Worm (Caenorhabditis elegans): ENCODE results near the gene F49E2.5.

F49E2.5 gene

DNA sequence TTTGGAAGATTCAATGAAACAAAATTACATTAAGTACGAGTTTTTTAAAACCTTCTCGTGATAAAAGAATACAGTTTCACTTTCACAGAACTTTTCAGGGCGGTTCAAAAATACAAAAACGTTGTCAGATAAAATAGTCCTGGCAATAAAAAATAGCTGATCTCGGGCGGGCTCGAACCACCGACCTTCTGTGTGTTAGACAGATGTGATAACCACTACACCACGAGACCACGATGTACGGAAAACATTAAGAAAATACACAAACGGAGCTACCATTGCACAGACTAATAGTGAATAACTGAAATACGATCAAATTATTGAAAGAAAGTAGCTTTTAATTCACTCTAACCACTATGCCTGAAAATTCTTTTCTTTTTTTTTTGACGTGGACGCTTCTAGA is 17.5 kb downstream of the F49E2.5 start (continued):
- TF ChIP-seq F49E8.2 (tag; optimal IDR thresholded peaks at IDR 0.05; ENCODE audit: borderline replicate concordance) (no peak), nhr-25 (tag; optimal IDR thresholded peaks at IDR 0.05; ENCODE audit: borderline replicate concordance, insufficient read depth) (no peak), Y48G9A.11 (GFP tag; IDR thresholded peaks at IDR 0.05) (0 out of 2 replicates have a peak, but pooled peaks have one; percentile 14), spr-3 (GFP tag; optimal IDR thresholded peaks at IDR 0.05) (no peak), hlh-30 (tag; optimal IDR thresholded peaks at IDR 0.05; ENCODE audit: insufficient read depth) (peak; percentile 48), zag-1 (tag; optimal IDR thresholded peaks at IDR 0.05) (no peak), aha-1 (tag) (no peak), ctbp-1 (GFP tag; IDR thresholded peaks at IDR 0.05) (peak; percentile 38; the same call in 1 of the 2 replicates), vab-7 (GFP tag; IDR thresholded peaks at IDR 0.05) (peak; percentile 80), snpc-4 (tag; optimal IDR thresholded peaks at IDR 0.05) (no peak), tra-1 (GFP tag; IDR thresholded peaks at IDR 0.05) (peak; percentile 74), daf-8 (GFP tag; IDR thresholded peaks at IDR 0.05) (no peak), lin-15B (tag; optimal IDR thresholded peaks at IDR 0.05) (no peak), ZK546.5 (tag; optimal IDR thresholded peaks at IDR 0.05) (no peak), unc-39 (tag; optimal IDR thresholded peaks at IDR 0.05) (no peak), nhr-102 (tag; optimal IDR thresholded peaks at IDR 0.05) (peak; percentile 11)

DNA sequence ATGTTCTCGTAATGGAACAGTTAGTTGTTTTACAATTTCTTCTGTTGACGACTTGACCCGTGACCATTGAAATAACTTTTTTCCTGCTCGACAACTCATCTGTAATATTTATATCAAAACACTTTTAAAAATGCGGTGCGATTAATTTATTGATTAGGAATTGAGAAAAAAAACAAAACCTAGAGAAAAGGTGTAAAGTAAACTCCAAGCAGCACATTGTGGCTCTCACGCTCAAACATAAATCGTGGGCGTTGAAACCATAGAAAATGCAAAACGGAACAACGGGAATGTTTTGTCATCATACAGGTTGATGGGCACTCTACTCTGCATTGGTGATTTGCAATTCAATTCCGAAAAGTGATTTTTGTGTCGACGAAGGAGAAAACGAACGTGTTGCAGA is 22.4 kb downstream of the F49E2.5 start, which contains the start of gene moc-5:
Gene moc-5 (minus strand): TSS at position 101 of the 400 bp plus-strand sequence.
- no peak for TF ChIP-seq lin-1 (GFP tag; IDR thresholded peaks at IDR 0.05)
- TF ChIP-seq egl-43 (GFP tag; IDR thresholded peaks at IDR 0.05), result no peak

DNA sequence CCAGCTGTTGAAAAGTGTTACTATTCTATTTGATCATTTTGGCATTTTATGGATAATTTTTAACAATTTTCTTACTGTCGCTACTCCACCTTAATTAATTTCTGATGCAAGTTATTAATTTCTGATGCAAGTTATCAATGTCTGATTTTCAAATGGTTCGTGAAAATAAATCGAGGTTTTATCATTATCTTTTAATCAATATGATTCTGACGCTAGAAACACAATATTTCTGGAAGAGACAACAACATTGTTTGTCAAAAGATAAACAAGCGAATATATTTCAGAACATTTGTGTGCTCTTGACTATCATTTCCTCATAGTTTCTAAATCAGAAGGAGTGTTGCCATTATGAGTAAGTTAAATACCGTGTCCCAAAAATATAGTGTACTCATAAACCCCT is 23.0 kb downstream of the F49E2.5 start, which contains the start of gene F49E2.2:
Gene F49E2.2 (plus strand): TSS at position 301 of the 400 bp plus-strand sequence.
- TF ChIP-seq jun-1 (tag; optimal IDR thresholded peaks at IDR 0.05), result no peak
- no peak for TF ChIP-seq php-3 (GFP tag; IDR thresholded peaks at IDR 0.05)
- no peak for TF ChIP-seq Y48G9A.11 (GFP tag; IDR thresholded peaks at IDR 0.05)
- no peak for TF ChIP-seq lin-13 (GFP tag; optimal IDR thresholded peaks at IDR 0.05)
- no peak for TF ChIP-seq rbr-2 (tag; optimal IDR thresholded peaks at IDR 0.05)
- no peak for TF ChIP-seq ztf-11 (tag; optimal IDR thresholded peaks at IDR 0.05)
- TF ChIP-seq F44E2.7 (GFP tag; IDR thresholded peaks at IDR 0.05), result no peak
- TF ChIP-seq ceh-82 (tag; optimal IDR thresholded peaks at IDR 0.05), result no peak
- no peak for TF ChIP-seq nhr-237 (tag; optimal IDR thresholded peaks at IDR 0.05)
- no peak for TF ChIP-seq F37D6.2 (tag; optimal IDR thresholded peaks at IDR 0.05)
- no peak for TF ChIP-seq hlh-11 (tag; optimal IDR thresholded peaks at IDR 0.05)
- TF ChIP-seq nhr-48 (tag; optimal IDR thresholded peaks at IDR 0.05), result no peak
- TF ChIP-seq Y105C5A.15 (GFP tag; IDR thresholded peaks at IDR 0.05), result no peak

DNA sequence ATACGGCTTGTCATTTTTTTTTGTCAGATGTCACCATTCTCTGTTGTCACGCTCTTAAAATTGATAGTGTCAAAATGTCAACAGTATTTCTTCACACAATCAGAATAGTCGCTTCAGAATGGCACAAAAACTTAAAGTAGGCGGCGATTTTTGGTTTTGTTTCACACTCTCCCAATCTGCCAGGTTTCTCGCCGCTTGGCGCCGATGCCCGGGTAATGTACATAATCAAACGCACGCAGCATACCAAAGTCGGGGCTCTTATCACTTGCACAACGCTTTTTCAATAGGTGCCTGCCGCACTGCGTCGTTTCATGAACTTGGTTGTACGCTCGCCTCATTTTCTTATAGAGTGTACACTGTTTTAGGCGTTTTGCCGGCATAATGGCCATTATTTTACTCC is 25.1 kb downstream of the F49E2.5 start:
- TF ChIP-seq spr-1 (tag; optimal IDR thresholded peaks at IDR 0.05), result no peak
- TF ChIP-seq vab-7 (GFP tag; IDR thresholded peaks at IDR 0.05), result no peak
- peak; percentile 26 for TF ChIP-seq nhr-28 (tag; optimal IDR thresholded peaks at IDR 0.05)
- TF ChIP-seq madf-5 (GFP tag; IDR thresholded peaks at IDR 0.05), result no peak
- peak; percentile 69 for TF ChIP-seq hlh-11 (tag; optimal IDR thresholded peaks at IDR 0.05)
- no peak for TF ChIP-seq unc-130 (GFP tag; optimal IDR thresholded peaks at IDR 0.05)
- TF ChIP-seq lin-38 (GFP tag; IDR thresholded peaks at IDR 0.05), result no peak
- no peak for TF ChIP-seq daf-16 (GFP tag; optimal IDR thresholded peaks at IDR 0.05)
- peak; percentile 59 for TF ChIP-seq daf-16 (tag; optimal IDR thresholded peaks at IDR 0.05)
- TF ChIP-seq hif-1 (tag; optimal IDR thresholded peaks at IDR 0.05), result peak in 1 of 2 experiments; percentile 41
- TF ChIP-seq mdl-1 (tag; optimal IDR thresholded peaks at IDR 0.05), result peak in 1 of 2 experiments; percentile 10
- peak; percentile 72 for TF ChIP-seq dmd-6 (GFP tag; IDR thresholded peaks at IDR 0.05)
- TF ChIP-seq pqm-1 (tag; optimal IDR thresholded peaks at IDR 0.05), result peak; percentile 74
- TF ChIP-seq mep-1 (tag; optimal IDR thresholded peaks at IDR 0.05), result no peak
- TF ChIP-seq nhr-111 (GFP tag; optimal IDR thresholded peaks at IDR 0.05), result no peak
- TF ChIP-seq mxl-3 (GFP tag; optimal IDR thresholded peaks at IDR 0.05), result peak; percentile 9
- TF ChIP-seq dve-1 (tag; optimal IDR thresholded peaks at IDR 0.05; ENCODE audit: insufficient read depth), result peak; percentile 48
- TF ChIP-seq php-3 (GFP tag; IDR thresholded peaks at IDR 0.05), result 0 out of 2 replicates have a peak, but pooled peaks have one; percentile 34
- 0 out of 2 replicates have a peak, but pooled peaks have one; percentile 5 for TF ChIP-seq mxl-2 (GFP tag; conservative IDR thresholded peaks at IDR 0.05)
- no peak for TF ChIP-seq T26A8.4 (GFP tag; IDR thresholded peaks at IDR 0.05)
- no peak for TF ChIP-seq snpc-1.2 (GFP tag; IDR thresholded peaks at IDR 0.05)

All from whole organism, L4 larva.